Worm (Caenorhabditis elegans): ENCODE data around the gene mtss-1.
A peak's percentile ranks its signal among the peaks of the same experiment; 100 is the strongest.

Gene mtss-1

ce11 chrIII:8769253-8769652 is 1.1 kb downstream of the mtss-1 start, which contains the start of gene K02D10.1 (continued):
- no peak for TF ChIP-seq fos-1 (tag; optimal IDR thresholded peaks at IDR 0.05)
- TF ChIP-seq aha-1 (tag), result peak; percentile 81
- no peak for TF ChIP-seq fkh-10 (GFP tag; optimal IDR thresholded peaks at IDR 0.05)
- TF ChIP-seq zfp-2 (tag; optimal IDR thresholded peaks at IDR 0.05), result no peak

- TF ChIP-seq lin-29 (GFP tag; IDR thresholded peaks at IDR 0.05) (no peak), Y105C5A.15 (GFP tag; IDR thresholded peaks at IDR 0.05) (0 out of 2 replicates have a peak, but pooled peaks have one; percentile 43), hlh-11 (tag; optimal IDR thresholded peaks at IDR 0.05) (peak; percentile 15)
These were observed 2.1 kb downstream of the mtss-1 start for ce11 chrIII:8770243-8770642.

ce11 chrIII:8771162-8771561 is 3.1 kb downstream of the mtss-1 start, which contains the start of gene K02D10.2:
K02D10.2 (minus strand) TSS chrIII:8771262.
- TF ChIP-seq ceh-28 (tag; optimal IDR thresholded peaks at IDR 0.05) (no peak), mxl-3 (GFP tag; optimal IDR thresholded peaks at IDR 0.05) (no peak), daf-16 (GFP tag; optimal IDR thresholded peaks at IDR 0.05) (no peak), daf-16 (tag; optimal IDR thresholded peaks at IDR 0.05) (no peak), dmd-6 (GFP tag; IDR thresholded peaks at IDR 0.05) (no peak), ztf-7 (tag; optimal IDR thresholded peaks at IDR 0.05) (no peak), nhr-25 (tag; optimal IDR thresholded peaks at IDR 0.05; ENCODE audit: borderline replicate concordance, insufficient read depth) (no peak), R02D3.7 (tag; optimal IDR thresholded peaks at IDR 0.05) (no peak), F44E2.7 (GFP tag; IDR thresholded peaks at IDR 0.05) (no peak)

ce11 chrIII:8771851-8772250 is 3.7 kb downstream of the mtss-1 start, which contains the start of gene K02D10.3:
K02D10.3 (minus strand) TSS chrIII:8771951.
- TF ChIP-seq daf-12 (tag; optimal IDR thresholded peaks at IDR 0.05) (no peak), madf-9 (GFP tag; conservative IDR thresholded peaks at IDR 0.05) (no peak), cey-2 (tag; optimal IDR thresholded peaks at IDR 0.05; ENCODE audit: borderline replicate concordance, insufficient read depth) (no peak), aha-1 (tag) (no peak), nhr-237 (tag; optimal IDR thresholded peaks at IDR 0.05) (no peak), ama-1 (optimal IDR thresholded peaks at IDR 0.05) (no peak), nhr-76 (tag; optimal IDR thresholded peaks at IDR 0.05) (no peak), Y105C5A.15 (GFP tag; IDR thresholded peaks at IDR 0.05) (no peak), lir-3 (tag; optimal IDR thresholded peaks at IDR 0.05) (no peak), ZK337.2 (GFP tag; IDR thresholded peaks at IDR 0.05) (no peak), nhr-28 (tag; optimal IDR thresholded peaks at IDR 0.05) (no peak), rbr-2 (tag; optimal IDR thresholded peaks at IDR 0.05) (no peak), set-16 (GFP tag; IDR thresholded peaks at IDR 0.05) (no peak), nhr-48 (tag; optimal IDR thresholded peaks at IDR 0.05) (no peak), nhr-42 (GFP tag; IDR thresholded peaks at IDR 0.05) (no peak), egl-27 (tag; optimal IDR thresholded peaks at IDR 0.05) (no peak)

ce11 chrIII:8772428-8773027 is 4.4 kb downstream of the mtss-1 start:
- TF ChIP-seq dmd-6 (GFP tag; IDR thresholded peaks at IDR 0.05) (peak; percentile 21; the same call in 1 of the 2 replicates), F44E2.7 (GFP tag; IDR thresholded peaks at IDR 0.05) (no peak), nhr-11 (tag; optimal IDR thresholded peaks at IDR 0.05) (peak; percentile 5), mxl-3 (GFP tag; optimal IDR thresholded peaks at IDR 0.05) (peak; percentile 85), nhr-48 (tag; optimal IDR thresholded peaks at IDR 0.05) (peak; percentile 10), hlh-11 (tag; optimal IDR thresholded peaks at IDR 0.05) (peak; percentile 48), attf-4 (tag; optimal IDR thresholded peaks at IDR 0.05) (no peak), aha-1 (tag) (peak; percentile 28)

ce11 chrIII:8773375-8773774 is 5.3 kb downstream of the mtss-1 start:
- TF ChIP-seq F37D6.2 (tag; optimal IDR thresholded peaks at IDR 0.05), result no peak
- no peak for TF ChIP-seq nhr-237 (tag; optimal IDR thresholded peaks at IDR 0.05)
- TF ChIP-seq skn-1 (tag; optimal IDR thresholded peaks at IDR 0.05), result no peak
- TF ChIP-seq tag-97 (GFP tag; IDR thresholded peaks at IDR 0.05), result no peak
- TF ChIP-seq daf-8 (GFP tag; IDR thresholded peaks at IDR 0.05), result no peak
- TF ChIP-seq aha-1 (tag), result peak; percentile 81
- no peak for TF ChIP-seq nhr-48 (tag; optimal IDR thresholded peaks at IDR 0.05)
- TF ChIP-seq unc-62 (GFP tag; optimal IDR thresholded peaks at IDR 0.05 in 1 of 2), result peak in 1 of 2 experiments; percentile 91
- no peak for TF ChIP-seq unc-62 (tag; optimal IDR thresholded peaks at IDR 0.05)
- TF ChIP-seq daf-12 (tag; optimal IDR thresholded peaks at IDR 0.05), result no peak
- TF ChIP-seq ctbp-1 (GFP tag; IDR thresholded peaks at IDR 0.05), result no peak
- no peak for TF ChIP-seq vab-7 (GFP tag; IDR thresholded peaks at IDR 0.05)
- TF ChIP-seq fos-1 (tag; optimal IDR thresholded peaks at IDR 0.05), result no peak
